Worm (Caenorhabditis elegans): ENCODE results near the gene madd-3.

- TF ChIP-seq tbx-8 (GFP tag; optimal IDR thresholded peaks at IDR 0.05) (no peak), mep-1 (tag; optimal IDR thresholded peaks at IDR 0.05) (peak; percentile 86), nhr-28 (tag; optimal IDR thresholded peaks at IDR 0.05) (no peak), cnd-1 (tag; optimal IDR thresholded peaks at IDR 0.05) (peak; percentile 61), snpc-4 (tag; optimal IDR thresholded peaks at IDR 0.05) (no peak), elt-1 (tag; optimal IDR thresholded peaks at IDR 0.05; ENCODE audit: borderline replicate concordance, insufficient read depth) (peak; percentile 43), nhr-237 (tag; optimal IDR thresholded peaks at IDR 0.05) (peak; percentile 81), nhr-76 (tag; optimal IDR thresholded peaks at IDR 0.05) (no peak), unc-62 (GFP tag; optimal IDR thresholded peaks at IDR 0.05) (peak; percentile 49), zip-8 (tag; optimal IDR thresholded peaks at IDR 0.05) (no peak)
These were observed 16.0 kb upstream of the madd-3 start for ce11 chrX:14312416-14312815.
